Worm (Caenorhabditis elegans) whole organism, L3 larva: ENCODE measurements around the gene Y41E3.13.

ENCODE experiments used
- R02D3.7 ChIP-seq: fragments of 150-350 bp; optimal IDR thresholded peaks from 2 replicates; lab custom pipeline; 2014; ENCODE audit warnings: missing biosample characterization, missing genetic modification characterization
- ZK546.5 ChIP-seq: sonication (generic microtip); optimal IDR thresholded peaks from 2 replicates; lab custom pipeline; 2017; ENCODE audit warnings: missing biosample characterization, missing genetic modification characterization
- aly-2 ChIP-seq: fragments of 150-350 bp; optimal IDR thresholded peaks from 2 replicates; lab custom pipeline; 2014; ENCODE audit warnings: missing biosample characterization, missing genetic modification characterization
- ama-1 ChIP-seq: fragments of 150-350 bp; optimal IDR thresholded peaks from 2 replicates; lab custom pipeline; 2018
- ceh-16 ChIP-seq: sonication (generic microtip); optimal IDR thresholded peaks from 2 replicates; lab custom pipeline; 2017; ENCODE audit warnings: missing biosample characterization, missing genetic modification characterization
- ceh-28 ChIP-seq: fragments of 150-350 bp; optimal IDR thresholded peaks from 2 replicates; lab custom pipeline; 2014; ENCODE audit warnings: missing biosample characterization, missing genetic modification reagents, missing genetic modification characterization
- ceh-82 ChIP-seq: fragments of 150-350 bp; optimal IDR thresholded peaks from 2 replicates; lab custom pipeline; 2014; ENCODE audit warnings: missing biosample characterization, missing genetic modification characterization
- ceh-9 ChIP-seq: sonication (generic microtip); optimal IDR thresholded peaks from 2 replicates; lab custom pipeline; 2018; ENCODE audit warnings: missing biosample characterization, missing genetic modification characterization
- daf-12 ChIP-seq: fragments of 150-350 bp; optimal IDR thresholded peaks from 2 replicates; lab custom pipeline; 2014; ENCODE audit warnings: missing biosample characterization, missing genetic modification reagents, missing genetic modification characterization
- egl-27 ChIP-seq: sonication (generic microtip); optimal IDR thresholded peaks from 4 replicates; lab custom pipeline; 2017; ENCODE audit warnings: missing biosample characterization, missing genetic modification reagents, missing genetic modification characterization
- egl-5 ChIP-seq: fragments of 150-350 bp; optimal IDR thresholded peaks from 2 replicates; lab custom pipeline; 2017; ENCODE audit warnings: missing biosample characterization, missing genetic modification reagents, missing genetic modification characterization, inconsistent platforms
- elt-1 ChIP-seq: fragments of 150-350 bp; optimal IDR thresholded peaks from 2 replicates; lab custom pipeline; 2014; ENCODE audit warnings: missing biosample characterization, missing genetic modification characterization
- elt-2 ChIP-seq: sonication (generic microtip); optimal IDR thresholded peaks from 2 replicates; lab custom pipeline; 2016; ENCODE audit warnings: missing genetic modification reagents, mild to moderate bottlenecking, missing genetic modification characterization, missing compliant biosample characterization
- elt-3 ChIP-seq, 3 experiments: fragments of 150-350 bp in 1 of 3; sonication (generic microtip) in 2 of 3; optimal IDR thresholded peaks; 2 replicates in 2 of 3; 4 replicates in 1 of 3; lab custom pipeline; 2014 to 2017; ENCODE audit warnings: missing biosample characterization in 3 of 3, missing genetic modification characterization in 3 of 3
- eor-1 ChIP-seq, 2 experiments: fragments of 150-350 bp; optimal IDR thresholded peaks; 2 replicates each; lab custom pipeline; 2014 to 2018; ENCODE audit warnings: missing biosample characterization in 2 of 2, missing genetic modification characterization in 2 of 2
- fkh-10 ChIP-seq: sonication (generic microtip); optimal IDR thresholded peaks from 2 replicates; lab custom pipeline; 2017; ENCODE audit warnings: missing biosample characterization, missing genetic modification reagents, missing genetic modification characterization
- fkh-2 ChIP-seq: fragments of 150-350 bp; optimal IDR thresholded peaks from 2 replicates; lab custom pipeline; 2014; ENCODE audit warnings: missing biosample characterization, missing genetic modification reagents, missing genetic modification characterization
- fos-1 ChIP-seq: fragments of 150-350 bp; optimal IDR thresholded peaks from 2 replicates; lab custom pipeline; 2014; ENCODE audit warnings: missing biosample characterization, missing genetic modification characterization
- hmg-11 ChIP-seq: sonication (generic microtip); optimal IDR thresholded peaks from 2 replicates; lab custom pipeline; 2016; ENCODE audit warnings: missing genetic modification characterization, missing compliant biosample characterization
- jun-1 ChIP-seq: fragments of 150-350 bp; optimal IDR thresholded peaks from 2 replicates; lab custom pipeline; 2014; ENCODE audit warnings: missing biosample characterization, missing genetic modification reagents, missing genetic modification characterization
- lin-15B ChIP-seq: fragments of 150-350 bp; optimal IDR thresholded peaks from 2 replicates; lab custom pipeline; 2014; ENCODE audit warnings: missing biosample characterization, missing genetic modification characterization
- lin-39 ChIP-seq: fragments of 150-350 bp; optimal IDR thresholded peaks from 2 replicates; lab custom pipeline; 2018; ENCODE audit warnings: missing biosample characterization, missing genetic modification reagents, missing genetic modification characterization
- lsy-12 ChIP-seq: sonication (generic microtip); optimal IDR thresholded peaks from 2 replicates; lab custom pipeline; 2016; ENCODE audit warnings: mild to moderate bottlenecking, missing genetic modification characterization, missing compliant biosample characterization
- mdl-1 ChIP-seq: fragments of 150-350 bp; optimal IDR thresholded peaks from 2 replicates; lab custom pipeline; 2014; ENCODE audit warnings: missing biosample characterization, missing genetic modification characterization
- mml-1 ChIP-seq: fragments of 150-350 bp; sonication (generic microtip); optimal IDR thresholded peaks from 3 replicates; lab custom pipeline; 2014; ENCODE audit warnings: missing biosample characterization, missing genetic modification characterization
- nfya-1 ChIP-seq: sonication (generic microtip); optimal IDR thresholded peaks from 2 replicates; lab custom pipeline; 2017; ENCODE audit warnings: missing genetic modification characterization, mild to moderate bottlenecking, missing compliant biosample characterization, antibody characterized with exemption, moderate library complexity; ENCODE audit not compliant: insufficient read depth
- nhr-11 ChIP-seq: fragments of 150-350 bp; optimal IDR thresholded peaks from 2 replicates; lab custom pipeline; 2014; ENCODE audit warnings: missing biosample characterization, missing genetic modification characterization
- nhr-12 ChIP-seq: fragments of 150-350 bp; optimal IDR thresholded peaks from 2 replicates; lab custom pipeline; 2014; ENCODE audit warnings: missing biosample characterization, missing genetic modification characterization
- nhr-23 ChIP-seq: fragments of 150-350 bp; optimal IDR thresholded peaks from 2 replicates; lab custom pipeline; 2014; ENCODE audit warnings: missing biosample characterization, missing genetic modification reagents, missing genetic modification characterization
- nhr-237 ChIP-seq: fragments of 150-350 bp; optimal IDR thresholded peaks from 2 replicates; lab custom pipeline; 2014; ENCODE audit warnings: missing biosample characterization, missing genetic modification characterization
- nhr-25 ChIP-seq: sonication (generic microtip); optimal IDR thresholded peaks from 2 replicates; lab custom pipeline; 2017; ENCODE audit warnings: missing biosample characterization, missing genetic modification characterization
- nhr-28 ChIP-seq: fragments of 150-350 bp; optimal IDR thresholded peaks from 2 replicates; lab custom pipeline; 2014; ENCODE audit warnings: missing biosample characterization, missing genetic modification characterization
- nhr-43 ChIP-seq: sonication (generic microtip); optimal IDR thresholded peaks from 2 replicates; lab custom pipeline; 2016; ENCODE audit warnings: mild to moderate bottlenecking, missing genetic modification characterization, missing compliant biosample characterization; ENCODE audit not compliant: poor library complexity, severe bottlenecking
- nhr-67 ChIP-seq: fragments of 150-350 bp; optimal IDR thresholded peaks from 2 replicates; lab custom pipeline; 2014; ENCODE audit warnings: missing biosample characterization, missing genetic modification characterization
- nhr-76 ChIP-seq: fragments of 150-350 bp; sonication (generic microtip); optimal IDR thresholded peaks from 5 replicates; lab custom pipeline; 2014; ENCODE audit warnings: missing biosample characterization, missing genetic modification characterization
- nhr-77 ChIP-seq: fragments of 150-350 bp; optimal IDR thresholded peaks from 2 replicates; lab custom pipeline; 2014; ENCODE audit warnings: missing biosample characterization, missing genetic modification characterization
- pha-4 ChIP-seq: fragments of 150-350 bp; optimal IDR thresholded peaks from 2 replicates; lab custom pipeline; 2014; ENCODE audit warnings: missing biosample characterization, missing genetic modification reagents, missing genetic modification characterization
- pqm-1 ChIP-seq: fragments of 150-350 bp; optimal IDR thresholded peaks from 2 replicates; lab custom pipeline; 2017; ENCODE audit warnings: missing biosample characterization, missing genetic modification characterization, inconsistent platforms
- sea-2 ChIP-seq: fragments of 150-350 bp; sonication (generic microtip); optimal IDR thresholded peaks from 4 replicates; lab custom pipeline; 2014; ENCODE audit warnings: missing biosample characterization, missing genetic modification reagents, missing genetic modification characterization
- skn-1 ChIP-seq: fragments of 150-350 bp; optimal IDR thresholded peaks from 2 replicates; lab custom pipeline; 2014; ENCODE audit warnings: missing biosample characterization, missing genetic modification characterization
- snpc-4 ChIP-seq: fragments of 150-350 bp; optimal IDR thresholded peaks from 2 replicates; lab custom pipeline; 2014; ENCODE audit warnings: missing biosample characterization, missing genetic modification characterization
- tbx-2 ChIP-seq: sonication (generic microtip); optimal IDR thresholded peaks from 2 replicates; lab custom pipeline; 2016; ENCODE audit warnings: mild to moderate bottlenecking, missing genetic modification characterization, missing compliant biosample characterization
- unc-39 ChIP-seq: sonication (generic microtip); optimal IDR thresholded peaks from 4 replicates; lab custom pipeline; 2017; ENCODE audit warnings: missing biosample characterization, missing genetic modification characterization
- unc-62 ChIP-seq: fragments of 150-350 bp; sonication (generic microtip); optimal IDR thresholded peaks from 4 replicates; lab custom pipeline; 2014; ENCODE audit warnings: missing biosample characterization, missing genetic modification reagents, missing genetic modification characterization
- zag-1 ChIP-seq: fragments of 150-350 bp; optimal IDR thresholded peaks from 2 replicates; lab custom pipeline; 2014; ENCODE audit warnings: missing biosample characterization, missing genetic modification characterization
- ztf-11 ChIP-seq: fragments of 150-350 bp; optimal IDR thresholded peaks from 2 replicates; lab custom pipeline; 2014; ENCODE audit warnings: missing biosample characterization, missing genetic modification characterization
- ztf-4 ChIP-seq: fragments of 150-350 bp; optimal IDR thresholded peaks from 2 replicates; lab custom pipeline; 2014; ENCODE audit warnings: missing biosample characterization, missing genetic modification characterization

Y41E3.13 gene

ce11 chrIV:15027884-15028283 is 30.2 kb upstream of the Y41E3.13 start:
- TF ChIP-seq ceh-82 (tag; lab: Kevin White, UChicago) (no peak), ztf-4 (tag; lab: Kevin White, UChicago) (no peak), nhr-237 (tag; lab: Kevin White, UChicago) (no peak), nfya-1 (peak; percentile 82), nhr-11 (tag; lab: Kevin White, UChicago) (no peak)
- TF ChIP-seq, all 47 proteins: peak for 1

ce11 chrIV:15028386-15028785 is 29.7 kb upstream of the Y41E3.13 start:
- TF ChIP-seq daf-12 (tag; lab: Kevin White, UChicago): no peak
- TF ChIP-seq elt-1 (tag; lab: Kevin White, UChicago): no peak

- TF ChIP-seq nhr-77 (tag; lab: Kevin White, UChicago): no peak
- TF ChIP-seq lsy-12: no peak
- TF ChIP-seq pha-4 (tag; lab: Kevin White, UChicago): peak; percentile 64
- TF ChIP-seq ceh-16 (tag; lab: Kevin White, UChicago): no peak
- no peak for TF ChIP-seq aly-2
- TF ChIP-seq nhr-237 (tag; lab: Kevin White, UChicago): no peak
- no peak for TF ChIP-seq ZK546.5 (tag; lab: Kevin White, UChicago)
- no peak for TF ChIP-seq daf-12 (tag; lab: Kevin White, UChicago)
- TF ChIP-seq fkh-10 (GFP tag; lab: Kevin White, UChicago): no peak
- no peak for TF ChIP-seq mml-1 (tag; lab: Kevin White, UChicago)
- no peak for TF ChIP-seq skn-1 (tag; lab: Kevin White, UChicago)
- no peak for TF ChIP-seq ama-1 (lab: Kevin White, UChicago)
- peak; percentile 57 for TF ChIP-seq nfya-1
- TF ChIP-seq lin-39 (tag; lab: Kevin White, UChicago): no peak
- TF ChIP-seq nhr-11 (tag; lab: Kevin White, UChicago): no peak
- no peak for TF ChIP-seq mdl-1 (tag; lab: Kevin White, UChicago)
- TF ChIP-seq nhr-76 (tag; lab: Kevin White, UChicago): no peak
- no peak for TF ChIP-seq tbx-2
- no peak for TF ChIP-seq snpc-4 (tag; lab: Kevin White, UChicago)
- TF ChIP-seq unc-62 (GFP tag; lab: Kevin White, UChicago): no peak
- no peak for TF ChIP-seq elt-3 (tag; optimal IDR thresholded peaks at IDR 0.05; lab: Kevin White, UChicago)
- TF ChIP-seq hmg-11 (tag; lab: Kevin White, UChicago): peak; percentile 40
- TF ChIP-seq elt-2 (tag; lab: Kevin White, UChicago): peak; percentile 22
- TF ChIP-seq nhr-67 (tag; lab: Kevin White, UChicago): no peak
- TF ChIP-seq ztf-11 (tag; lab: Kevin White, UChicago): no peak
- peak; percentile 2 for TF ChIP-seq nhr-25 (tag; lab: Kevin White, UChicago)
- peak; percentile 19 for TF ChIP-seq ceh-28 (tag; lab: Kevin White, UChicago)
- no peak for TF ChIP-seq ztf-4 (tag; lab: Kevin White, UChicago)
- no peak for TF ChIP-seq zag-1
- TF ChIP-seq jun-1 (tag; lab: Kevin White, UChicago): no peak
- no peak for TF ChIP-seq ceh-82 (tag; lab: Kevin White, UChicago)
- no peak for TF ChIP-seq R02D3.7 (tag; lab: Kevin White, UChicago)
- no peak for TF ChIP-seq pqm-1
- no peak for TF ChIP-seq fkh-2
- peak; percentile 45 for TF ChIP-seq lin-15B (tag; lab: Kevin White, UChicago)
- no peak for TF ChIP-seq sea-2
- TF ChIP-seq egl-27: no peak
- TF ChIP-seq elt-1 (tag; lab: Kevin White, UChicago): no peak
- peak; percentile 28 for TF ChIP-seq nhr-43
- TF ChIP-seq egl-5 (tag; lab: Kevin White, UChicago): peak; percentile 24
- no peak for TF ChIP-seq ceh-9
- no peak for TF ChIP-seq eor-1 (tag; optimal IDR thresholded peaks at IDR 0.05; lab: Kevin White, UChicago)
- peak; percentile 46 for TF ChIP-seq nhr-23 (tag; lab: Kevin White, UChicago)
- no peak for TF ChIP-seq nhr-28 (tag; lab: Kevin White, UChicago)
- TF ChIP-seq nhr-12 (tag; lab: Kevin White, UChicago): no peak
- TF ChIP-seq fos-1: no peak
- no peak for TF ChIP-seq unc-39
These were observed 29.2 kb upstream of the Y41E3.13 start, which contains the start of gene Y41E3.8 for ce11 chrIV:15028891-15029290. Gene Y41E3.8 (minus strand): TSS chrIV:15028978.
